Fruit fly (Drosophila melanogaster) whole organism, embryonic: ENCODE measurements around the gene S6KL.
A peak's percentile ranks its signal among the peaks of the same experiment; 100 is the strongest.

Experiments
- Abd-B ChIP-seq: fragments of 200-800 bp; sonication (Bioruptor generic); optimal IDR thresholded peaks from 2 replicates; lab custom pipeline; 2018; ENCODE audit warnings: missing biosample characterization, mild to moderate bottlenecking, missing genetic modification characterization, moderate library complexity
- Ada2b ChIP-seq: fragments of 200-800 bp; sonication (Bioruptor generic); IDR thresholded peaks from 2 replicates; pipeline ENCODE4 v1.3.6; 2022; ENCODE audit warnings: missing biosample characterization, missing genetic modification characterization
- CG10321 ChIP-seq: fragments of 200-800 bp; sonication (Bioruptor generic); IDR thresholded peaks from 2 replicates; pipeline ENCODE4 v1.3.6; 2022; ENCODE audit warnings: missing biosample characterization, missing genetic modification characterization
- CG10431 ChIP-seq: fragments of 200-800 bp; sonication (Bioruptor generic); optimal IDR thresholded peaks from 3 replicates; lab custom pipeline; 2018; ENCODE audit warnings: missing biosample characterization, mild to moderate bottlenecking, missing genetic modification characterization
- CG11456 ChIP-seq: fragments of 200-800 bp; sonication (Bioruptor generic); IDR thresholded peaks from 3 replicates; pipeline ENCODE4 v1.3.6; 2022; ENCODE audit warnings: missing biosample characterization, missing genetic modification characterization
- CG12219 ChIP-seq: fragments of 200-800 bp; sonication (Bioruptor generic); optimal IDR thresholded peaks from 3 replicates; lab custom pipeline; 2018; ENCODE audit warnings: missing biosample characterization, mild to moderate bottlenecking, missing genetic modification characterization
- CG12236 ChIP-seq: fragments of 200-800 bp; sonication (Bioruptor generic); optimal IDR thresholded peaks from 2 replicates; lab custom pipeline; 2016; ENCODE audit warnings: missing biosample characterization, missing genetic modification characterization
- CG12299 ChIP-seq: fragments of 200-800 bp; sonication (Bioruptor generic); optimal IDR thresholded peaks from 2 replicates; lab custom pipeline; 2018; ENCODE audit warnings: missing biosample characterization, mild to moderate bottlenecking, missing genetic modification characterization
- CG12769 ChIP-seq: fragments of 200-800 bp; sonication (Bioruptor generic); optimal IDR thresholded peaks from 2 replicates; lab custom pipeline; 2019; ENCODE audit warnings: missing biosample characterization, mild to moderate bottlenecking, missing genetic modification characterization, moderate library complexity
- CG12942 ChIP-seq: fragments of 200-800 bp; sonication (Bioruptor generic); optimal IDR thresholded peaks from 3 replicates; lab custom pipeline; 2016; ENCODE audit warnings: missing biosample characterization, missing genetic modification characterization
- CG13424 ChIP-seq: fragments of 200-800 bp; sonication (Bioruptor generic); optimal IDR thresholded peaks from 2 replicates; lab custom pipeline; 2019; ENCODE audit warnings: missing biosample characterization, mild to moderate bottlenecking, missing genetic modification characterization, moderate library complexity
- CG14667 ChIP-seq: fragments of 200-800 bp; sonication (Bioruptor generic); IDR thresholded peaks from 2 replicates; pipeline ENCODE4 v1.3.6; 2022; ENCODE audit warnings: missing biosample characterization, missing genetic modification characterization
- CG14710 ChIP-seq: fragments of 200-800 bp; sonication (Bioruptor generic); optimal IDR thresholded peaks from 3 replicates; lab custom pipeline; 2019; ENCODE audit warnings: missing biosample characterization, mild to moderate bottlenecking, missing genetic modification characterization, moderate library complexity
- CG15073 ChIP-seq: fragments of 200-800 bp; sonication (Bioruptor generic); optimal IDR thresholded peaks from 2 replicates; lab custom pipeline; 2016; ENCODE audit warnings: missing biosample characterization, missing genetic modification characterization
- CG1602 ChIP-seq: fragments of 200-800 bp; sonication (Bioruptor generic); optimal IDR thresholded peaks from 3 replicates; lab custom pipeline; 2016; ENCODE audit warnings: missing biosample characterization, missing genetic modification characterization
- CG18764 ChIP-seq: fragments of 200-800 bp; sonication (Bioruptor generic); optimal IDR thresholded peaks from 3 replicates; lab custom pipeline; 2016; ENCODE audit warnings: missing biosample characterization, missing genetic modification characterization
- CG2678 ChIP-seq: fragments of 200-800 bp; sonication (Bioruptor generic); optimal IDR thresholded peaks from 3 replicates; lab custom pipeline; 2019; ENCODE audit warnings: missing biosample characterization, mild to moderate bottlenecking, missing genetic modification characterization, moderate library complexity
- CG31365 ChIP-seq: fragments of 200-800 bp; sonication (Bioruptor generic); optimal IDR thresholded peaks from 2 replicates; lab custom pipeline; 2018; ENCODE audit warnings: missing biosample characterization, mild to moderate bottlenecking, missing genetic modification characterization
- CG31441 ChIP-seq: fragments of 200-800 bp; sonication (Bioruptor generic); IDR thresholded peaks from 2 replicates; pipeline ENCODE4 v1.3.6; 2022; ENCODE audit warnings: missing biosample characterization, missing genetic modification characterization
- CG32532 ChIP-seq: fragments of 200-800 bp; sonication (Bioruptor generic); IDR thresholded peaks from 2 replicates; pipeline ENCODE4 v1.3.6; 2022; ENCODE audit warnings: missing biosample characterization, missing genetic modification characterization
- CG3847 ChIP-seq: fragments of 200-800 bp; sonication (Bioruptor generic); IDR thresholded peaks from 2 replicates; pipeline ENCODE4 v1.3.6; 2022; ENCODE audit warnings: missing biosample characterization, missing genetic modification characterization
- CG3995 ChIP-seq: fragments of 200-800 bp; sonication (Bioruptor generic); optimal IDR thresholded peaks from 3 replicates; lab custom pipeline; 2016; ENCODE audit warnings: missing biosample characterization, missing genetic modification characterization
- CG8765 ChIP-seq: fragments of 200-800 bp; sonication (Bioruptor generic); IDR thresholded peaks from 2 replicates; pipeline ENCODE4 v1.3.6; 2022; ENCODE audit warnings: missing biosample characterization, missing genetic modification characterization
- Dll ChIP-seq: fragments of 200-800 bp; sonication (Bioruptor generic); IDR thresholded peaks from 4 replicates; pipeline ENCODE4 v1.3.6; 2022; ENCODE audit warnings: missing biosample characterization, missing genetic modification characterization; ENCODE audit not compliant: partially characterized antibody
- Fer1 ChIP-seq: fragments of 200-800 bp; sonication (Bioruptor generic); optimal IDR thresholded peaks from 2 replicates; lab custom pipeline; 2017; ENCODE audit warnings: missing biosample characterization, mild to moderate bottlenecking, missing genetic modification characterization
- HLHmδ ChIP-seq: fragments of 200-800 bp; sonication (Bioruptor generic); optimal IDR thresholded peaks from 2 replicates; lab custom pipeline; 2018; ENCODE audit warnings: missing biosample characterization, mild to moderate bottlenecking, missing genetic modification characterization, moderate library complexity
- Lhr ChIP-seq: fragments of 200-800 bp; sonication (Bioruptor generic); optimal IDR thresholded peaks from 3 replicates; lab custom pipeline; 2017; ENCODE audit warnings: mild to moderate bottlenecking, missing biosample characterization, missing genetic modification reagents, missing genetic modification characterization
- MBD-R2 ChIP-seq: fragments of 200-800 bp; sonication (Bioruptor generic); IDR thresholded peaks from 2 replicates; pipeline ENCODE4 v1.3.6; 2022; ENCODE audit warnings: missing biosample characterization, missing genetic modification characterization
- Med ChIP-seq: fragments of 200-800 bp; sonication (Bioruptor generic); peaks from one replicate; lab custom pipeline; 2016; ENCODE audit warnings: missing biosample characterization, missing genetic modification characterization, mild to moderate bottlenecking, inconsistent platforms, moderate library complexity
- Mrtf ChIP-seq: fragments of 200-800 bp; sonication (Bioruptor generic); IDR thresholded peaks from 3 replicates; pipeline ENCODE4 v1.3.6; 2022; ENCODE audit warnings: missing biosample characterization, missing genetic modification characterization
- Optix ChIP-seq: fragments of 200-800 bp; sonication (Bioruptor generic); IDR thresholded peaks from 3 replicates; pipeline ENCODE4 v1.3.6; 2022; ENCODE audit warnings: missing biosample characterization, missing genetic modification characterization
- Poxn ChIP-seq: fragments of 200-800 bp; sonication (Bioruptor generic); IDR thresholded peaks from 2 replicates; pipeline ENCODE4 v1.3.6; 2022; ENCODE audit warnings: missing biosample characterization, missing genetic modification characterization
- Sry-δ ChIP-seq: fragments of 200-800 bp; sonication (Bioruptor generic); optimal IDR thresholded peaks from 2 replicates; lab custom pipeline; 2016; ENCODE audit warnings: missing biosample characterization, missing genetic modification characterization
- bcd ChIP-seq: fragments of 200-800 bp; sonication (Bioruptor generic); optimal IDR thresholded peaks from 2 replicates; lab custom pipeline; 2017; ENCODE audit warnings: missing biosample characterization, mild to moderate bottlenecking, missing genetic modification characterization
- cad ChIP-seq: fragments of >200 bp; optimal IDR thresholded peaks from 2 replicates; lab custom pipeline; 2017; ENCODE audit warnings: missing biosample characterization, missing genetic modification characterization
- fu2 ChIP-seq: fragments of 200-800 bp; sonication (Bioruptor generic); optimal IDR thresholded peaks from 2 replicates; lab custom pipeline; 2016; ENCODE audit warnings: missing biosample characterization, missing genetic modification characterization
- gcm2 ChIP-seq: fragments of 200-800 bp; sonication (Bioruptor generic); optimal IDR thresholded peaks from 2 replicates; lab custom pipeline; 2016; ENCODE audit warnings: missing biosample characterization, missing genetic modification characterization
- gem ChIP-seq: fragments of 200-800 bp; sonication (Bioruptor generic); optimal IDR thresholded peaks from 2 replicates; lab custom pipeline; 2019; ENCODE audit warnings: missing biosample characterization, mild to moderate bottlenecking, missing genetic modification characterization, moderate library complexity
- her ChIP-seq: fragments of 200-800 bp; sonication (Bioruptor generic); optimal IDR thresholded peaks from 2 replicates; lab custom pipeline; 2016; ENCODE audit warnings: missing biosample characterization, missing genetic modification characterization
- mld ChIP-seq: fragments of 200-800 bp; sonication (Bioruptor generic); IDR thresholded peaks from 3 replicates; pipeline ENCODE4 v1.3.6; 2022; ENCODE audit warnings: missing biosample characterization, missing genetic modification characterization; ENCODE audit not compliant: partially characterized antibody
- nerfin-2 ChIP-seq: fragments of 200-800 bp; sonication (Bioruptor generic); IDR thresholded peaks from 2 replicates; pipeline ENCODE4 v1.3.6; 2022; ENCODE audit warnings: missing biosample characterization, missing genetic modification characterization; ENCODE audit not compliant: partially characterized antibody
- nom ChIP-seq: fragments of 200-800 bp; sonication (Bioruptor generic); optimal IDR thresholded peaks from 2 replicates; lab custom pipeline; 2017; ENCODE audit warnings: missing biosample characterization, missing genetic modification characterization, mild to moderate bottlenecking, moderate library complexity, missing genetic modification reagents
- salm ChIP-seq: fragments of 200-800 bp; sonication (Bioruptor generic); optimal IDR thresholded peaks from 2 replicates; lab custom pipeline; 2018; ENCODE audit warnings: missing biosample characterization, mild to moderate bottlenecking, missing genetic modification characterization
- scrt ChIP-seq: fragments of 200-800 bp; sonication (Bioruptor generic); optimal IDR thresholded peaks from 2 replicates; lab custom pipeline; 2018; ENCODE audit warnings: missing biosample characterization, mild to moderate bottlenecking, missing genetic modification characterization, moderate library complexity
- slou ChIP-seq: fragments of 200-800 bp; sonication (Bioruptor generic); optimal IDR thresholded peaks from 3 replicates; lab custom pipeline; 2016; ENCODE audit warnings: missing biosample characterization, missing genetic modification characterization
- ssp ChIP-seq: fragments of 200-800 bp; sonication (Bioruptor generic); IDR thresholded peaks from 2 replicates; pipeline ENCODE4 v1.3.6; 2022; ENCODE audit warnings: missing biosample characterization, missing genetic modification characterization
- tll ChIP-seq, 2 experiments: fragments of 200-800 bp in 1 of 2; fragments of >200 bp in 1 of 2; sonication (Bioruptor generic) in 1 of 2; optimal IDR thresholded peaks; 2 replicates each; lab custom pipeline; 2017 to 2019; ENCODE audit warnings: missing biosample characterization in 2 of 2, missing genetic modification characterization in 2 of 2, mild to moderate bottlenecking in 1 of 2, moderate library complexity in 1 of 2
- trh ChIP-seq: fragments of 200-800 bp; sonication (Bioruptor generic); optimal IDR thresholded peaks from 2 replicates; lab custom pipeline; 2016; ENCODE audit warnings: missing biosample characterization, missing genetic modification characterization
- tx ChIP-seq: fragments of 200-800 bp; sonication (Bioruptor generic); optimal IDR thresholded peaks from 2 replicates; lab custom pipeline; 2016; ENCODE audit warnings: missing biosample characterization, missing genetic modification characterization
- zen2 ChIP-seq: fragments of 200-800 bp; sonication (Bioruptor generic); IDR thresholded peaks from 3 replicates; pipeline ENCODE4 v1.3.6; 2022; ENCODE audit warnings: missing biosample characterization, missing genetic modification characterization; ENCODE audit not compliant: partially characterized antibody

S6KL gene

DNA sequence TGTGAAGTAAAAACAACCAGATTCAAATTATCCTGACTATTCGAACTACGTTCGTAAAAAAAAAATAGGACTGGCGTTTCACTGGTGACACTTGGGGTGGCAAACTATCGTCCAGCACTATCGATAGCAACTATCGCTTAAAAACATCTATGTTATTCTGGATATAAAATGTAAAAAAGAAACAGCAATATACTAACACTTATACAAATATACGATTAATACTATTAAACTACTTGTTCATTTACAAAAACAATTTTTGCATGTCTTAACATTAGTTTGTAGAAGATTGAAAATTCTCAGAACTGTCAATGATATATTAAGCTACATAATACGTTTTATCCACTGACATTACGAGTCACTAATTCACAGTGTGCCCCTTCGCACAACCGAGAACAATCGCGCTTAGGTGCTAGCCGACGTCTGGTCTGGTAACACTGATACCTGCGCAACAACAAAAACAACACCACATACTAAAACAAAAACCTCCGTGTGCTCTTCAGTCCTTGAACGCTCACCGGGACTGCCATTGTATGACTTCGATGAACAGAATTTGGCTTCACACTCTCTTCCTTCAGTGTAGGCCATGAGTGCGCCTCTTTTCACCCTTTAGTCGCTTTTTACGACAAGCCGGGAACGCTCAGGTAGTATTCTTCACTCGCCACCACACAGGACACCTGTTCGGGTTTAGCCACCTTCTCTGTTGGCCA lies 4.7 kb upstream of the S6KL start, which contains the start of gene CG18259 (continued):
- TF ChIP-seq slou (GFP tag; lab: Kevin White, UChicago) (no peak), salm (no peak), gcm2 (GFP tag; lab: Kevin White, UChicago) (no peak), CG14710 (tag; lab: Kevin White, UChicago) (peak; percentile 68), CG2678 (tag; lab: Kevin White, UChicago) (no peak), scrt (GFP tag; lab: Kevin White, UChicago) (no peak), CG3995 (peak; percentile 47), nerfin-2 (GFP tag; lab: Robert Waterston, UW) (0 out of 2 replicates have a peak, but pooled peaks have one; percentile 38), CG11456 (GFP tag; lab: Robert Waterston, UW) (no peak), CG10431 (no peak), ssp (peak; percentile 98), CG12769 (no peak), Optix (GFP tag; lab: Robert Waterston, UW) (no peak), nom (GFP tag; lab: Kevin White, UChicago) (no peak), cad (GFP tag; lab: Kevin White, UChicago) (no peak), HLHmδ (GFP tag; lab: Kevin White, UChicago) (no peak), Med (GFP tag; lab: Kevin White, UChicago) (no peak), CG3847 (GFP tag; lab: Robert Waterston, UW) (peak; percentile 46), CG8765 (GFP tag; lab: Robert Waterston, UW) (no peak), CG12219 (GFP tag; lab: Kevin White, UChicago) (no peak), Lhr (GFP tag; lab: Kevin White, UChicago) (peak; percentile 63), CG12236 (no peak), CG1602 (GFP tag; lab: Kevin White, UChicago) (no peak), CG12299 (tag; lab: Kevin White, UChicago) (no peak), tx (no peak), her (no peak), CG10321 (GFP tag; lab: Robert Waterston, UW) (no peak), fu2 (GFP tag; lab: Kevin White, UChicago) (peak; percentile 6), gem (tag; lab: Kevin White, UChicago) (peak; percentile 29), Sry-δ (peak; percentile 90), Abd-B (peak; percentile 15), CG13424 (tag; lab: Kevin White, UChicago) (peak; percentile 10), trh (GFP tag; lab: Kevin White, UChicago) (no peak), Fer1 (no peak), mld (GFP tag; lab: Robert Waterston, UW) (no peak), tll (GFP tag; optimal IDR thresholded peaks at IDR 0.05; lab: Kevin White, UChicago) (no peak), Poxn (GFP tag; lab: Robert Waterston, UW) (no peak), CG14667 (no peak), CG32532 (GFP tag; lab: Robert Waterston, UW) (no peak), zen2 (no peak; the same call in 2 of the 3 replicates), CG12942 (GFP tag; lab: Kevin White, UChicago) (no peak), Mrtf (GFP tag; lab: Robert Waterston, UW) (no peak), CG31441 (peak; percentile 32; the same call in 1 of the 2 replicates), CG15073 (no peak), Ada2b (no peak), bcd (GFP tag; lab: Kevin White, UChicago) (peak; percentile 4), CG18764 (GFP tag; lab: Kevin White, UChicago) (no peak), CG31365 (tag; lab: Kevin White, UChicago) (no peak), MBD-R2 (peak; percentile 33; the same call in 1 of the 2 replicates), Dll (GFP tag; lab: Robert Waterston, UW) (peak; percentile 86)
